Worm (Caenorhabditis elegans): Measurements from ENCODE around the gene srd-23.

Gene srd-23

DNA sequence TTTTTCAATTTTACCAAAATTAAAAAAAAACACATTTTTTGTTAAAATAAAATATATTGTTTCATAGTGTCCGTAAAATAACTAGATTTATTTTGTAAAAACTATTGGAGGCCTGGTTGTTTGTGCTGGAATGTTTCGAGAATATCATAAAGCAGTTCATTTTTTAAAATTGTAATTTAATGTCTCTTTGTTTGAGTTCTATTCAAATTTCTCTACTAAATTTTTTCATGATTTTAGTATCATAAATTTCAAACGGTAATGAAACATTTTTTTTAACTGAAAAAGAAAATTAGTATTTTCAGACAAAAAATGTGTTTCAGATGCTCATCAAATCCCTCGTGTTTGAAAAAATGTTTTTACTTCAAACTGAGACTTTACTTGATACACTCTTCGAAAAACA lies 14.1 kb upstream of the srd-23 start:
- TF ChIP-seq M03D4.4 (tag; optimal IDR thresholded peaks at IDR 0.05), result no peak

DNA sequence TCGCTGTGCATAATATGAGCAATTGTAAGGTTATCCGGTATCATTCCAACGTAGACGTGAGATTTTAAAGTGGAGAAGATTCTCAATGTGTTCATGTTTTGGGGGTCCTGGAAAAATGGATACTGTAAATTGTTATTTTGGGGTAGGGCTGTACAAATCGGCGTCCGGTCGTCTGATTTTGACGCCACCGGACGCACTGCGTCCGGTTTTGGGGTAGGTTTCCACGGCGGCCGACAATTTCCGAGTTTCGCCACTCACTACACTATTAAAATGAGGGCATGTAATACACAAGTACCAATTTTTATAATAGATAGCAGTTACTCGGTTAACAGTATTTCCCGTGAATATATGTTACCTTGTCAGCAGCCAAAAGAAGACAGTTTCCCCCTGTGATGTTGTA lies 11.3 kb upstream of the srd-23 start:
- TF ChIP-seq sem-2 (GFP tag; optimal IDR thresholded peaks at IDR 0.05), result no peak
- TF ChIP-seq unc-62 (GFP tag; optimal IDR thresholded peaks at IDR 0.05), result no peak
- no peak for TF ChIP-seq bed-3 (GFP tag; optimal IDR thresholded peaks at IDR 0.05)
- no peak for TF ChIP-seq blmp-1 (tag; optimal IDR thresholded peaks at IDR 0.05)
- TF ChIP-seq elt-1 (tag; optimal IDR thresholded peaks at IDR 0.05; ENCODE audit: borderline replicate concordance, insufficient read depth), result no peak
- TF ChIP-seq ceh-83 (GFP tag; optimal IDR thresholded peaks at IDR 0.05), result no peak
- TF ChIP-seq flh-1 (GFP tag; optimal IDR thresholded peaks at IDR 0.05), result no peak
- no peak for TF ChIP-seq ztf-11 (tag; optimal IDR thresholded peaks at IDR 0.05)
- TF ChIP-seq zip-8 (tag; optimal IDR thresholded peaks at IDR 0.05), result no peak
- TF ChIP-seq snpc-4 (tag; optimal IDR thresholded peaks at IDR 0.05), result no peak
- TF ChIP-seq M03D4.4 (tag; optimal IDR thresholded peaks at IDR 0.05), result no peak
- TF ChIP-seq sptf-1 (tag; optimal IDR thresholded peaks at IDR 0.05), result no peak
- TF ChIP-seq ceh-39 (tag; optimal IDR thresholded peaks at IDR 0.05), result no peak

ce11 chrIV:15175487-15176128 lies 4.1 kb upstream of the srd-23 start, which contains the start of gene Y40H7A.4:
Y40H7A.4 (minus strand) TSS chrIV:15175537.
- no peak for TF ChIP-seq ceh-83 (GFP tag; optimal IDR thresholded peaks at IDR 0.05)
- TF ChIP-seq lsy-2 (tag; optimal IDR thresholded peaks at IDR 0.05), result no peak
- TF ChIP-seq sem-2 (GFP tag; optimal IDR thresholded peaks at IDR 0.05), result no peak
- no peak for TF ChIP-seq M03D4.4 (tag; optimal IDR thresholded peaks at IDR 0.05)
- no peak for TF ChIP-seq cnd-1 (tag; optimal IDR thresholded peaks at IDR 0.05)
- TF ChIP-seq unc-39 (tag; optimal IDR thresholded peaks at IDR 0.05), result no peak
- no peak for TF ChIP-seq drap-1 (GFP tag; optimal IDR thresholded peaks at IDR 0.05)

- TF ChIP-seq tbx-8 (GFP tag; optimal IDR thresholded peaks at IDR 0.05) (no peak), lin-13 (tag; optimal IDR thresholded peaks at IDR 0.05) (no peak), bed-3 (GFP tag; optimal IDR thresholded peaks at IDR 0.05) (no peak), elt-1 (tag; optimal IDR thresholded peaks at IDR 0.05; ENCODE audit: borderline replicate concordance, insufficient read depth) (no peak)
Measured at ce11 chrIV:15187517-15188181, 7.9 kb downstream of the srd-23 start.

DNA sequence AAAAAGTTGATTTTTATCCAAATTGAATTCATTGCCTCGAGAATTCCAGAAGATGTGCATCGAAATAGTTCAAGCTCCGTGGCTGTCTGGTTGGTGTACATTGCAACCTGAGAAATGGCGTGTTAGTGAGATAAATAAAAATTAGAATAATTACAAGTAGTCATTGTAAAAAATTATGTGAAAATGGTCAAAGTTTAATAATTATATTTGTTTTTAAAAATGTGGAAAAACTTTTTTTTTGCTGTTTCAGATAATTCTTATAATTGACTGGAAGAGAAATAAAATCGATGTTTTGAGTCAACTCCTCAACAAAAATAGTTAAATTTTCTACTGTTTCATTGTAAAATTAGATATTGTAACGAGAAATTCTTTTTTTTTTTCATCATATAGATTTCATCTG lies 23.2 kb downstream of the srd-23 start, which contains the start of gene sra-30:
Gene sra-30 (minus strand): TSS at position 101 of the 400 bp plus-strand sequence.
- TF ChIP-seq sem-2 (GFP tag; optimal IDR thresholded peaks at IDR 0.05) (no peak), elt-1 (tag; optimal IDR thresholded peaks at IDR 0.05; ENCODE audit: borderline replicate concordance, insufficient read depth) (no peak), nhr-12 (tag; optimal IDR thresholded peaks at IDR 0.05) (no peak)

DNA sequence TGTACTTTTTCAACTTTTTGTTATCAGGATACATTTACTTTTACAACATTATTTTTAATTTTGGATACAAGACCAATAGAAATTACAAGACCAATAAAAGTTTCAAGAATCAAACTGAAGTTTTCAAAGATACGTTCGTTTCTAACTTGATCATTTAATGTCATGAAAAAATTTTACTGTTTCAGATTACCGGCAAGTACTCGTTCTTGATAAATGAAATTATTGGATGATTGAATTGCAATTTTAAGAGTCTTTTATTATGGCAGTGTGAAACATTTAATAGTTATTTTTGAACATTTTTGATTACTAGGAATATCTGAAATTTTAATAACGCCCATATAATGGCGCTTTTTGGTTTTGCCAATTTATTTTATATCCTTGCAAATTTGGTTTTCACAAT lies 26.9 kb downstream of the srd-23 start:
- no peak for TF ChIP-seq hlh-1 (tag; optimal IDR thresholded peaks at IDR 0.05)
- TF ChIP-seq nhr-12 (tag; optimal IDR thresholded peaks at IDR 0.05), result no peak
- TF ChIP-seq lsy-2 (tag; optimal IDR thresholded peaks at IDR 0.05), result no peak
- TF ChIP-seq mab-5 (tag; optimal IDR thresholded peaks at IDR 0.05), result no peak
- no peak for TF ChIP-seq zip-8 (tag; optimal IDR thresholded peaks at IDR 0.05)
- TF ChIP-seq nhr-76 (tag; optimal IDR thresholded peaks at IDR 0.05), result no peak
- no peak for TF ChIP-seq ces-1 (GFP tag; optimal IDR thresholded peaks at IDR 0.05)

DNA sequence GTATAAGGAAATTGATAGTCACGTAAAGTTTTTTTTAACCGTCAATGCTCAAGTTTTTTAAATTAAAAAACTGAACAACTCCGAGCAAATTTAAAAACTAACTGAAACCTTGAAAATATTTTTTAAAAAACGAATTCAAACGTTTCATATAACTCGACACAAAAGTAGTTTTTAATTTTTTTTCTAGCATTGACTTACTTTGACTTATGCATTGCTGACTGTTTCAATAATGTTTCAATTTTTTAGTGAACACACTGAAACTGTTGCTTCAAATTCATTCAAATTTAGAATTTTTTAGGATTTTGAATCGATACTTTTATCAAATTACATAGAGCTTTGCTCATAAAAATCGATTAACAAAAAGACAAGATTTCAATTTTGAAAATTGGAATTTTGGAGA lies 30.8 kb downstream of the srd-23 start:
- TF ChIP-seq lin-32 (GFP tag; optimal IDR thresholded peaks at IDR 0.05), result no peak
- no peak for TF ChIP-seq mep-1 (tag; optimal IDR thresholded peaks at IDR 0.05)
- TF ChIP-seq drap-1 (GFP tag; optimal IDR thresholded peaks at IDR 0.05), result no peak
- TF ChIP-seq ceh-83 (GFP tag; optimal IDR thresholded peaks at IDR 0.05), result no peak

Data from whole organism, mixed stage, embryonic.